Fruit fly (Drosophila melanogaster): ENCODE measurements around the gene Spn77Bb.

The Spn77Bb gene

DNA sequence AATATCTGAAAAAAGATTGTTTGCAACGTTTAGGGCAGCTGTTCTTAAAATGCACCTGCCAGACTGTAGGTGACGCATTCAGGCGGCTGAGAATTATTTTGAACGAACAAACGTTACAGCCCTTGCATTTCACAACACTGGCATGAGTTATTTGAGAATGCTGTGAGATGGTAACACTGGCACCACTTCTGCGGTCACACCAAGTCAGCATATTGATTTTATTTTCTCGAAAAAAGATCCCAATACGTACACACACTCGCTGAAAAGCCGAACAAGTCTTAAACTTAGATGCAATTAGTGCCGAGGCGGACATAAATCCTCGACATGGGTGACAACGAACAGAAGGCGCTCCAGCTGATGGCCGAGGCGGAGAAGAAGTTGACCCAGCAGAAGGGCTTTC, 7.3 kb upstream of the Spn77Bb start, which contains the start of gene alphaSnap (continued):
- TF ChIP-seq CG8119 (GFP tag; IDR thresholded peaks at IDR 0.05), result no peak
- TF ChIP-seq CG3919 (GFP tag; optimal IDR thresholded peaks at IDR 0.05), result no peak
- TF ChIP-seq dac (GFP tag; optimal IDR thresholded peaks at IDR 0.05), result no peak
- peak; percentile 56 for TF ChIP-seq fkh (GFP tag; optimal IDR thresholded peaks at IDR 0.05)
- TF ChIP-seq CG3032 (tag; optimal IDR thresholded peaks at IDR 0.05), result peak; percentile 14
- TF ChIP-seq cyc (GFP tag; optimal IDR thresholded peaks at IDR 0.05), result peak; percentile 11
- TF ChIP-seq CG1621 (tag; optimal IDR thresholded peaks at IDR 0.05), result peak; percentile 26
- TF ChIP-seq net (GFP tag; optimal IDR thresholded peaks at IDR 0.05), result no peak
- TF ChIP-seq Eip78C (GFP tag), result peak; percentile 83
- no peak for TF ChIP-seq CG9139 (GFP tag; optimal IDR thresholded peaks at IDR 0.05)

DNA sequence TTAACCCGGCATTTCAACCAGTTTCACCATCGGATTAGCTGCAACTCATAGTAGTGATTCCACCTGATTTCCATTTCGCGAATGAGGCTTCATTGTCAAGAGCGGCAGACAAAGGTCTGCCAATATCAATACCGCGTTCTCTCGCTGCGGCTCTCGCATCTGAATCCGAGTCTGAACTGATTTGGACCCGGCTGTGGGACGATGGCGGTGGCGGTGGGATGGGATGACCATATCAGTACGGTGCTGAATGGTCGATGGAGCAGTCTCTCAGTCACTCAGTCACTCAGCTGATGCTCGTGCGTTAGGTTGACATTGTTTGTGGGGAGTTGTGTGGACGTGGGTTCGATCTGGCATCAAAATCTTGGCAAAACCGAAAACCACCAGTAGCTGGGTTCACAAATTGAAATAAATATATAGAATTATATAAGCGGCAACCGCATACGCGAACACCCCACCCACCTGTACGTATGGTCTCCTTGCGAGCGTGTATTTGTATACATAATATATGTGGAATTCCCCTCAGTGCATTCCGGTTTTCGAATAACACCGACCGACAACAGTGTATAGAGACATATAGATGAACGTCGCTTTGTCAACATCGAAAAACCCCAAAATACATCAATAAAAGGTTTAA, 3.7 kb upstream of the Spn77Bb start, which contains the start of gene Spn77Ba:
Spn77Ba (plus strand) TSS at position 235 of the 634 bp plus-strand sequence.
- TF ChIP-seq CG1621 (tag; optimal IDR thresholded peaks at IDR 0.05), result peak; percentile 53
- TF ChIP-seq Gug (GFP tag; IDR thresholded peaks at IDR 0.05), result no peak
- TF ChIP-seq Sox14 (GFP tag; optimal IDR thresholded peaks at IDR 0.05), result peak; percentile 42
- no peak for TF ChIP-seq CG34406 (GFP tag; optimal IDR thresholded peaks at IDR 0.05)
- peak; percentile 11 for TF ChIP-seq CG8632 (GFP tag; optimal IDR thresholded peaks at IDR 0.05)
- no peak for TF ChIP-seq Ets96B (tag; optimal IDR thresholded peaks at IDR 0.05)
- TF ChIP-seq Smox (GFP tag; optimal IDR thresholded peaks at IDR 0.05), result no peak
- peak; percentile 89 for TF ChIP-seq svp (GFP tag)
- TF ChIP-seq Lpt (GFP tag; optimal IDR thresholded peaks at IDR 0.05), result peak; percentile 8
- TF ChIP-seq Ets21C (GFP tag; optimal IDR thresholded peaks at IDR 0.05), result no peak
- no peak for TF ChIP-seq CG10669 (GFP tag; optimal IDR thresholded peaks at IDR 0.05)
- TF ChIP-seq CG3919 (GFP tag; optimal IDR thresholded peaks at IDR 0.05), result peak; percentile 58
- TF ChIP-seq CG6163 (GFP tag; IDR thresholded peaks at IDR 0.05), result peak; percentile 68; the same call in 2 of the 3 replicates
- peak; percentile 78 for TF ChIP-seq Eip78C (GFP tag)
- TF ChIP-seq CG7368 (GFP tag; optimal IDR thresholded peaks at IDR 0.05), result peak; percentile 42
- no peak for TF ChIP-seq CG6276 (GFP tag; optimal IDR thresholded peaks at IDR 0.05)
- no peak; the same call in 2 of the 3 replicates for TF ChIP-seq eg (GFP tag; IDR thresholded peaks at IDR 0.05)
- peak; percentile 27 for TF ChIP-seq Eip75B (GFP tag; optimal IDR thresholded peaks at IDR 0.05)
- TF ChIP-seq vri (GFP tag; optimal IDR thresholded peaks at IDR 0.05), result peak; percentile 77
- TF ChIP-seq CG31627 (GFP tag; optimal IDR thresholded peaks at IDR 0.05), result no peak
- TF ChIP-seq dsx (GFP tag; optimal IDR thresholded peaks at IDR 0.05; ENCODE audit: poor library complexity, severe bottlenecking), result peak; percentile 57
- TF ChIP-seq CG6854 (GFP tag; optimal IDR thresholded peaks at IDR 0.05), result peak; percentile 58
- TF ChIP-seq net (GFP tag; optimal IDR thresholded peaks at IDR 0.05), result peak; percentile 57
- peak; percentile 23 for TF ChIP-seq Sox102F (GFP tag; optimal IDR thresholded peaks at IDR 0.05)
- TF ChIP-seq ss (GFP tag; optimal IDR thresholded peaks at IDR 0.05), result peak; percentile 62 to 71
- TF ChIP-seq achi (GFP tag; optimal IDR thresholded peaks at IDR 0.05), result peak; percentile 20
- peak; percentile 44 for TF ChIP-seq CG6808 (GFP tag; optimal IDR thresholded peaks at IDR 0.05)
- no peak for TF ChIP-seq fd59A (GFP tag; optimal IDR thresholded peaks at IDR 0.05)
- TF ChIP-seq CG9139 (GFP tag; optimal IDR thresholded peaks at IDR 0.05), result peak; percentile 49
- no peak for TF ChIP-seq CG11294 (GFP tag; IDR thresholded peaks at IDR 0.05)
- TF ChIP-seq dac (GFP tag; optimal IDR thresholded peaks at IDR 0.05), result no peak
- peak; percentile 13 for TF ChIP-seq Met (GFP tag; optimal IDR thresholded peaks at IDR 0.05)

DNA sequence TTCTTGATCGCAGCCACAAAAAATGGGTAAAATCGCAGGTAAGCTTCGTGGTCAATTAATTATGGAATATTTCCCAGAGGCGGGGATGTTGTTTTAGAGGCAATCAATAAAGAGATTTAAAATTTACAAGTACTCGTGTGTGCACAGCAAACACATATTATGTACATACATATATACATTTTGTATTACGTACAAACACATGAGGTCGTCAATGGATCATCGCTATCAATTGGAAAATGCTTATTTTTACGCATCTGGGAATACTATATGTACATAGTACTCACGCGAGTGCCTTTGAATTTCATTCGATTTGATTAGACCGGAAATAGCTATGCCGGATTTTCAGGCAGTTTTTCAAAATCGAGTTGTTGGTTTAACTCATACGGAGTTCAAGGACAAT, 3.0 kb upstream of the Spn77Bb start:
- TF ChIP-seq svp (GFP tag) (peak; percentile 69), acj6 (GFP tag; optimal IDR thresholded peaks at IDR 0.05) (no peak)
